Fruit fly (Drosophila melanogaster) Kc167 (cell line): ENCODE data around the gene NaPi-III.
"Not testable (repeated sequence)": the region's sequence is repeated elsewhere in the genome, so short reads cannot be mapped to it uniquely, and the experiment has no call there.

Experiments used
- Sin3A ChIP-seq: fragments of >200 bp; optimal IDR thresholded peaks from 2 replicates; lab custom pipeline; 2018; ENCODE audit warnings: missing external identifiers
- ttk ChIP-seq: sonication (Bioruptor generic); optimal IDR thresholded peaks from 2 replicates; lab custom pipeline; 2017; ENCODE audit warnings: missing external identifiers

dm6 chr3L:11134886-11135285 lies 11.7 kb downstream of the NaPi-III start, which contains the start of gene CG14143:
- not testable (repeated sequence) for TF ChIP-seq ttk (lab: Kevin White, UChicago); Sin3A
